Fruit fly (Drosophila melanogaster): Measurements from ENCODE around the gene Rpt2.

DNA sequence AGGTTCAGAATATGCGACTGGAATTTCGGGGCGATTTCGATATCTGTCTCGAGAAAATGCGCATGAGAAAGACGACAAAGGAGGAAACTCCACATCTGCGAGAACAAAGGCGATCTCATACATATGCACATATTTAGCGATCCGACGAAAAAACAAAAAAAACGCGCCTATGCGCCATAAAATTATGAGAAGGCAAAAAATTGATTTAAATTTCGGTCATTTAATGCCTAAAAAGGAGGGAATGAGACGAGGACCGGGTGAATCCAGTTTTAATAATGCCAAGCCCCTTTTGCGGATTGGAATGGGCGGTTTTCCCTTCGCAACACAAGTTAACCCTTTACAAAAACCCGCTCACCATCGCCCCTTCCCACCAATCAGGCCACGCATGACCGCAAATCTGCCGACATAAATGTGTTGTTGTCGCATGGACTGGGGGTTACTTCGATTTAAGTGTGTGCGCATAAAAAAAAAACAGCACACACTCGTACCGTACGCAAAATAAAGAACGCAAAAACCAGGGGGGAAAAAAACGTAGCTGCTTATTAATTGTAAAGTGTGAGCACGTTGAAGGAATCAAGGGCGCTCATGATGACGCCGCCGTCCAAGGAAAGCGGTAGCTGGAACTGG is 16.8 kb downstream of the Rpt2 start:
- TF ChIP-seq h (GFP tag; optimal IDR thresholded peaks at IDR 0.05) (no peak), psq (GFP tag; optimal IDR thresholded peaks at IDR 0.05) (no peak), woc (GFP tag; optimal IDR thresholded peaks at IDR 0.05) (no peak), CrebA (GFP tag; optimal IDR thresholded peaks at IDR 0.05; ENCODE audit: borderline replicate concordance) (no peak), fru (GFP tag; optimal IDR thresholded peaks at IDR 0.05) (no peak), CG9705 (GFP tag; optimal IDR thresholded peaks at IDR 0.05) (no peak), Hr78 (GFP tag; optimal IDR thresholded peaks at IDR 0.05) (no peak), Jra (GFP tag; optimal IDR thresholded peaks at IDR 0.05) (no peak), rgr (GFP tag; optimal IDR thresholded peaks at IDR 0.05) (no peak)
